Fruit fly (Drosophila melanogaster) S2 (cell line): Measurements from ENCODE around the gene CG33978.

Source experiments
- CG8478 ChIP-seq: fragments of >200 bp; optimal IDR thresholded peaks from 2 replicates; lab custom pipeline; 2018
- CTCF ChIP-seq, 2 experiments: fragments of >200 bp; optimal IDR thresholded peaks; 2 replicates each; lab custom pipeline; 2018

- no peak for TF ChIP-seq CTCF (optimal IDR thresholded peaks at IDR 0.05; lab: Kevin White, UChicago)
- TF ChIP-seq CG8478 (lab: Kevin White, UChicago): no peak
Measured at dm6 chr4:167515-167914, 7.9 kb downstream of the CG33978 start.
